Fruit fly (Drosophila melanogaster): Measurements from ENCODE around the gene snRNP-U1-C.

The snRNP-U1-C gene

DNA sequence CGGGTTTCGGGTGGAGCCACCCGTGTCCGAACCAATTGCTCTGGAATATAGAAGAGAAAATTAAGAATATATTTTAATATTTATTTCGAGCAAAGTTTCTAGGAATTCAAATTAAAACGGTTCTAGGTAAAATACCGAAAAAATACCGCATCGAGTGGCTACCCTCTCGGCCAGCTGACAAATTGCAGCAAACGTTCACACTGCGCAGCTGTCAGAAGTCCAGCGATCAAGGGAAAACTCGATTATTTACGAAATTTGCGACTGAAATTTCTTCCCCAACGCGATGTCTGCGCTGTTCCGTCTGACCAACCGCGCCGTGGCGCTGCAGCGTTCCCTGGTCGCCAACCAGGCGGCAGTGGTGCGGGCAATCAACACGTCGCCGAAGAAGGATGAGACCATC lies 43.7 kb upstream of the snRNP-U1-C start, which contains the start of gene NP15.6:
NP15.6 (plus strand) TSS at position 204 of the 400 bp plus-strand sequence.
- no peak for TF ChIP-seq pita (GFP tag; optimal IDR thresholded peaks at IDR 0.05)
- no peak for TF ChIP-seq luna (GFP tag; optimal IDR thresholded peaks at IDR 0.05)
- no peak for TF ChIP-seq rib (GFP tag; IDR thresholded peaks at IDR 0.05)
- TF ChIP-seq croc (GFP tag; conservative IDR thresholded peaks at IDR 0.05) = no peak
- no peak for TF ChIP-seq row (GFP tag; IDR thresholded peaks at IDR 0.05)
- no peak for TF ChIP-seq CG6272 (GFP tag; IDR thresholded peaks at IDR 0.05)
- no peak for TF ChIP-seq ac (GFP tag; optimal IDR thresholded peaks at IDR 0.05)
- no peak for TF ChIP-seq nerfin-2 (GFP tag; IDR thresholded peaks at IDR 0.05; ENCODE audit: partially characterized antibody)
- TF ChIP-seq kay (GFP tag; optimal IDR thresholded peaks at IDR 0.05) = no peak
- TF ChIP-seq CG18262 (tag; optimal IDR thresholded peaks at IDR 0.05) = no peak
- no peak; the same call in 1 of the 2 replicates for TF ChIP-seq amos (GFP tag; IDR thresholded peaks at IDR 0.05; ENCODE audit: partially characterized antibody)
- no peak for TF ChIP-seq pnt (GFP tag; optimal IDR thresholded peaks at IDR 0.05)
- no peak for TF ChIP-seq Sry-β (GFP tag; optimal IDR thresholded peaks at IDR 0.05)
- TF ChIP-seq Optix (GFP tag; IDR thresholded peaks at IDR 0.05) = no peak
- no peak for TF ChIP-seq CG4820 (GFP tag; optimal IDR thresholded peaks at IDR 0.05)
- no peak for TF ChIP-seq CG18599 (GFP tag; optimal IDR thresholded peaks at IDR 0.05)
- no peak for TF ChIP-seq eyg (GFP tag; optimal IDR thresholded peaks at IDR 0.05)
- TF ChIP-seq MBD-R2 (GFP tag; IDR thresholded peaks at IDR 0.05) = peak; percentile 85
- TF ChIP-seq CTCF (GFP tag; optimal IDR thresholded peaks at IDR 0.05) = no peak
- TF ChIP-seq CG10431 (GFP tag; optimal IDR thresholded peaks at IDR 0.05) = no peak
- no peak for TF ChIP-seq tio (GFP tag; optimal IDR thresholded peaks at IDR 0.05)
- no peak for TF ChIP-seq CG12659 (GFP tag; optimal IDR thresholded peaks at IDR 0.05)
- no peak for TF ChIP-seq CG6813 (GFP tag; optimal IDR thresholded peaks at IDR 0.05)
- no peak for TF ChIP-seq pros (GFP tag; optimal IDR thresholded peaks at IDR 0.05)
- TF ChIP-seq Bgb (GFP tag; IDR thresholded peaks at IDR 0.05; ENCODE audit: partially characterized antibody) = no peak
- no peak for TF ChIP-seq CG8765 (GFP tag; IDR thresholded peaks at IDR 0.05)
- TF ChIP-seq Six4 (GFP tag; optimal IDR thresholded peaks at IDR 0.05) = no peak
- TF ChIP-seq CG16779 (GFP tag; IDR thresholded peaks at IDR 0.05) = no peak
- TF ChIP-seq z (GFP tag; IDR thresholded peaks at IDR 0.05) = no peak
- no peak for TF ChIP-seq CG8359 (GFP tag; optimal IDR thresholded peaks at IDR 0.05; ENCODE audit: borderline replicate concordance)
- TF ChIP-seq Ravus (GFP tag; IDR thresholded peaks at IDR 0.05) = no peak
- no peak for TF ChIP-seq ftz-f1 (GFP tag; optimal IDR thresholded peaks at IDR 0.05)
- no peak for TF ChIP-seq CG1233 (GFP tag; optimal IDR thresholded peaks at IDR 0.05)
- TF ChIP-seq Mad (GFP tag; optimal IDR thresholded peaks at IDR 0.05) = no peak
- TF ChIP-seq fu2 (GFP tag; optimal IDR thresholded peaks at IDR 0.05) = no peak
- TF ChIP-seq caup (GFP tag; optimal IDR thresholded peaks at IDR 0.05; ENCODE audit: severe bottlenecking) = no peak
- TF ChIP-seq gfzf (GFP tag; optimal IDR thresholded peaks at IDR 0.05) = peak; percentile 64
- no peak for TF ChIP-seq dm (GFP tag; optimal IDR thresholded peaks at IDR 0.05)
- no peak for TF ChIP-seq CG14667 (GFP tag; IDR thresholded peaks at IDR 0.05)
- TF ChIP-seq TFAM (GFP tag; optimal IDR thresholded peaks at IDR 0.05) = no peak
- peak; percentile 27 for TF ChIP-seq CG15514 (GFP tag; optimal IDR thresholded peaks at IDR 0.05)
- TF ChIP-seq da (GFP tag; optimal IDR thresholded peaks at IDR 0.05) = no peak
- no peak for TF ChIP-seq CG11696 (GFP tag; IDR thresholded peaks at IDR 0.05)
- no peak for TF ChIP-seq chif (GFP tag; optimal IDR thresholded peaks at IDR 0.05)
- no peak for TF ChIP-seq Blimp-1 (GFP tag; optimal IDR thresholded peaks at IDR 0.05)
- peak; percentile 63 for TF ChIP-seq MESR4 (GFP tag; optimal IDR thresholded peaks at IDR 0.05)
- TF ChIP-seq B-H2 (GFP tag; optimal IDR thresholded peaks at IDR 0.05) = no peak
- TF ChIP-seq kni (GFP tag; optimal IDR thresholded peaks at IDR 0.05) = no peak
- TF ChIP-seq CG17802 (tag; optimal IDR thresholded peaks at IDR 0.05) = no peak
- TF ChIP-seq Ssrp (tag; optimal IDR thresholded peaks at IDR 0.05) = no peak
- TF ChIP-seq Hr51 (GFP tag; optimal IDR thresholded peaks at IDR 0.05) = no peak
- TF ChIP-seq NfI (GFP tag; optimal IDR thresholded peaks at IDR 0.05) = no peak

All from whole organism, embryonic.